Worm (Caenorhabditis elegans): ENCODE measurements around the gene C06E4.1.
A peak's percentile ranks its signal among the peaks of the same experiment; 100 is the strongest.

C06E4.1 gene

DNA sequence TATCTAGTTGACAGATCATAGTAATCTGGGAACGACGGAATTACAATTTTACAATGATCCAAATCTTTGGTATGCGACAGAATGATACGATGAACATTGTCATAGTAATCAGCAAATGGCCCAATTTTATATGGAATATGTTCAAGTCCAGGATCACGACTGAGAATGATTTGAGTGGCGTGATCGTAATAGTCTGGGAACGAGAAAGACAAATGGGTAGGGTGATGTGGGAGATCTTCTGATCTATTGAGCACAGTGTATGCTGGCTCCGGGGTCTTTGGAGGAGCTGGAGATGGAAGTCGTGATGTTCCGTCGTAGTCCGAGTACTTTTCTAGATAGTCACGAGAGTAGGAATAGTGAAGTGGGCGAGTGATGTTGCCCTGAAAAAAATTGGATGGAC lies 40.8 kb downstream of the C06E4.1 start:
- TF ChIP-seq tbx-7 (tag; optimal IDR thresholded peaks at IDR 0.05) (no peak), eyg-1 (tag; optimal IDR thresholded peaks at IDR 0.05) (no peak), madf-2 (tag; optimal IDR thresholded peaks at IDR 0.05) (no peak), npax-4 (tag; optimal IDR thresholded peaks at IDR 0.05) (no peak), ceh-9 (tag; optimal IDR thresholded peaks at IDR 0.05) (no peak), mec-3 (tag; optimal IDR thresholded peaks at IDR 0.05; ENCODE audit: borderline replicate concordance) (no peak), pros-1 (tag; optimal IDR thresholded peaks at IDR 0.05) (no peak), elt-4 (tag; optimal IDR thresholded peaks at IDR 0.05) (no peak), ceh-18 (tag; optimal IDR thresholded peaks at IDR 0.05) (no peak), unc-42 (tag; optimal IDR thresholded peaks at IDR 0.05) (no peak), K02D7.2 (tag; optimal IDR thresholded peaks at IDR 0.05) (no peak), fkh-10 (GFP tag; optimal IDR thresholded peaks at IDR 0.05) (no peak), pax-1 (tag; optimal IDR thresholded peaks at IDR 0.05) (no peak), syd-9 (tag; optimal IDR thresholded peaks at IDR 0.05) (no peak), Y22D7AL.16 (tag; optimal IDR thresholded peaks at IDR 0.05) (no peak), elt-2 (tag; optimal IDR thresholded peaks at IDR 0.05) (no peak), nhr-11 (tag; optimal IDR thresholded peaks at IDR 0.05) (no peak), ceh-2 (tag; optimal IDR thresholded peaks at IDR 0.05) (no peak), hlh-8 (tag; optimal IDR thresholded peaks at IDR 0.05) (no peak)

DNA sequence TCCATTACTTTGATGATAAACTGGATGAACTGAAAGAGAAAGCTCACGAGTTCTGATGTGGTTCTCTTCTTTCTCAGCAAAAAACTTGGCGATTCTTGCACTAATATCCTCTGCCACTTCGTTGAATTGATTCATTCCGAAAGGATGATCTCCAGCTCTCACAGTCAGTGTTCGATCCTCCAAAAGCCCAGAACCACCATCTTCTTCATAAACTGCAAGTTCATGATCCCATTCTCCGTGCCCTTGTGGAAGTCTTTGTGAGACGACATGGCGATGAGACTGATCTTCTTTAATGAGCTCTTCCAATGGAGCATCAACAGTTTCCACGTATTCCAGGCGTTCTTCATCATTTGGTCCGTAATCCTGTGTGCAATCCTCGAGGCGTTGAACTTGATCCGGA lies 41.9 kb downstream of the C06E4.1 start:
- no peak for TF ChIP-seq pag-3 (tag; optimal IDR thresholded peaks at IDR 0.05; ENCODE audit: borderline replicate concordance)
- TF ChIP-seq hlh-6 (tag; optimal IDR thresholded peaks at IDR 0.05) = no peak
- TF ChIP-seq ztf-16 (tag; optimal IDR thresholded peaks at IDR 0.05) = no peak
- no peak for TF ChIP-seq ceh-19 (GFP tag; optimal IDR thresholded peaks at IDR 0.05)

ce11 chrIV:7325698-7326097 lies 42.6 kb downstream of the C06E4.1 start:
- TF ChIP-seq hlh-30 (tag; optimal IDR thresholded peaks at IDR 0.05; ENCODE audit: insufficient read depth) (no peak), fkh-10 (GFP tag; optimal IDR thresholded peaks at IDR 0.05) (no peak), pha-2 (tag; optimal IDR thresholded peaks at IDR 0.05) (no peak), ceh-24 (tag; optimal IDR thresholded peaks at IDR 0.05) (no peak), dve-1 (tag; optimal IDR thresholded peaks at IDR 0.05) (no peak), pha-4 (tag; optimal IDR thresholded peaks at IDR 0.05) (no peak), ceh-34 (tag; optimal IDR thresholded peaks at IDR 0.05) (no peak), lim-6 (tag; optimal IDR thresholded peaks at IDR 0.05) (no peak), mec-3 (tag; optimal IDR thresholded peaks at IDR 0.05; ENCODE audit: borderline replicate concordance) (no peak), tbx-7 (tag; optimal IDR thresholded peaks at IDR 0.05) (no peak), ceh-22 (tag; optimal IDR thresholded peaks at IDR 0.05) (no peak)

- TF ChIP-seq unc-86 (tag; optimal IDR thresholded peaks at IDR 0.05) = no peak
- peak; percentile 86 for TF ChIP-seq elt-2 (tag; optimal IDR thresholded peaks at IDR 0.05)
Observed at ce11 chrIV:7326613-7327149, 43.6 kb downstream of the C06E4.1 start, which contains the start of gene ifo-1. TSS of gene ifo-1 (minus strand) at chrIV:7326663.

ce11 chrIV:7328918-7329317 lies 45.9 kb downstream of the C06E4.1 start, which contains the start of gene sqst-2:
TSS of gene sqst-2 (minus strand) at chrIV:7328975.
- TF ChIP-seq fkh-10 (GFP tag; optimal IDR thresholded peaks at IDR 0.05) = no peak
- no peak for TF ChIP-seq ets-4 (tag; optimal IDR thresholded peaks at IDR 0.05)
- TF ChIP-seq sox-2 (GFP tag; IDR thresholded peaks at IDR 0.05) = no peak
- TF ChIP-seq lim-6 (tag; optimal IDR thresholded peaks at IDR 0.05) = no peak
- TF ChIP-seq ceh-24 (tag; optimal IDR thresholded peaks at IDR 0.05) = no peak
- TF ChIP-seq nhr-232 (tag; optimal IDR thresholded peaks at IDR 0.05) = no peak
- TF ChIP-seq dmd-4 (tag; optimal IDR thresholded peaks at IDR 0.05; ENCODE audit: borderline replicate concordance) = no peak
- no peak for TF ChIP-seq nfya-1 (tag; optimal IDR thresholded peaks at IDR 0.05)
- no peak for TF ChIP-seq ceh-2 (tag; optimal IDR thresholded peaks at IDR 0.05)
- no peak for TF ChIP-seq K09A11.1 (tag; optimal IDR thresholded peaks at IDR 0.05; ENCODE audit: insufficient read depth)
- TF ChIP-seq pha-4 (tag; optimal IDR thresholded peaks at IDR 0.05) = no peak

All from whole organism, late embryonic.